Fruit fly (Drosophila melanogaster) S2 (cell line): Measurements from ENCODE around the gene Fnta.

Experiments used
- CG8478 ChIP-seq: fragments of >200 bp; optimal IDR thresholded peaks from 2 replicates; lab custom pipeline; 2018
- CTCF ChIP-seq, 2 experiments: fragments of >200 bp; optimal IDR thresholded peaks; 2 replicates each; lab custom pipeline; 2018

dm6 chr2L:4850356-4850755 is 19.9 kb upstream of the Fnta start, which contains the start of the genes mRpS2 and Mon1:
- TF ChIP-seq CG8478 (lab: Kevin White, UChicago) (no peak), CTCF (optimal IDR thresholded peaks at IDR 0.05; lab: Kevin White, UChicago) (no peak)
